Fruit fly (Drosophila melanogaster) whole organism, prepupa: ENCODE results near the gene CG10035.

ENCODE experiments used
- CG10631 ChIP-seq: fragments of 200-800 bp; sonication (Bioruptor generic); optimal IDR thresholded peaks from 2 replicates; lab custom pipeline; 2016; ENCODE audit warnings: missing biosample characterization, missing genetic modification characterization
- CG34406 ChIP-seq: fragments of 200-800 bp; sonication (Bioruptor generic); optimal IDR thresholded peaks from 3 replicates; lab custom pipeline; 2016; ENCODE audit warnings: missing biosample characterization, missing genetic modification characterization
- Smox ChIP-seq: fragments of 200-800 bp; sonication (Bioruptor generic); optimal IDR thresholded peaks from 3 replicates; lab custom pipeline; 2016; ENCODE audit warnings: missing biosample characterization, missing genetic modification characterization
- fd59A ChIP-seq: fragments of 200-800 bp; sonication (Bioruptor generic); optimal IDR thresholded peaks from 2 replicates; lab custom pipeline; 2017; ENCODE audit warnings: missing biosample characterization, mild to moderate bottlenecking, missing genetic modification characterization, missing genetic modification reagents
- vri ChIP-seq: fragments of 200-800 bp; sonication (Bioruptor generic); optimal IDR thresholded peaks from 3 replicates; lab custom pipeline; 2016; ENCODE audit warnings: missing biosample characterization, mild to moderate bottlenecking, missing genetic modification characterization

The CG10035 gene

dm6 chr3R:12341374-12341773, 41.1 kb downstream of the CG10035 start, which contains the start of gene Sgsf:
Gene Sgsf (plus strand): TSS chr3R:12341674.
- TF ChIP-seq CG10631 (GFP tag; lab: Kevin White, UChicago) (no peak), CG34406 (GFP tag; lab: Kevin White, UChicago) (no peak), Smox (no peak), fd59A (GFP tag; lab: Kevin White, UChicago) (no peak), vri (GFP tag; lab: Kevin White, UChicago) (peak; percentile 30)
- TF ChIP-seq, all 60 proteins: peak for 1
